Fruit fly (Drosophila melanogaster) whole organism, embryonic: Measurements from ENCODE around the gene CG17549.
A peak's percentile ranks its signal among the peaks of the same experiment; 100 is the strongest.

Source experiments
- ATbp ChIP-seq: fragments of 200-800 bp; sonication (Bioruptor generic); optimal IDR thresholded peaks from 2 replicates; lab custom pipeline; 2017; ENCODE audit warnings: missing biosample characterization, mild to moderate bottlenecking, missing genetic modification characterization, missing genetic modification reagents
- Asciz ChIP-seq: fragments of 200-800 bp; sonication (Bioruptor generic); optimal IDR thresholded peaks from 2 replicates; lab custom pipeline; 2017; ENCODE audit warnings: missing biosample characterization, mild to moderate bottlenecking, missing genetic modification characterization, missing genetic modification reagents
- CG11696 ChIP-seq: fragments of 200-800 bp; sonication (Bioruptor generic); IDR thresholded peaks from 2 replicates; pipeline ENCODE4 v1.3.6; 2022; ENCODE audit warnings: missing biosample characterization, missing genetic modification characterization
- CG15269 ChIP-seq: fragments of 200-800 bp; sonication (Bioruptor generic); optimal IDR thresholded peaks from 2 replicates; lab custom pipeline; 2018; ENCODE audit warnings: missing biosample characterization, mild to moderate bottlenecking, missing genetic modification characterization, moderate library complexity
- CG1529 ChIP-seq: fragments of 200-800 bp; sonication (Bioruptor generic); optimal IDR thresholded peaks from 3 replicates; lab custom pipeline; 2018; ENCODE audit warnings: missing biosample characterization, missing genetic modification characterization
- CG15479 ChIP-seq: fragments of 200-800 bp; sonication (Bioruptor generic); optimal IDR thresholded peaks from 3 replicates; lab custom pipeline; 2019; ENCODE audit warnings: missing biosample characterization, mild to moderate bottlenecking, missing genetic modification characterization, moderate library complexity
- CG1603 ChIP-seq: fragments of 200-800 bp; sonication (Bioruptor generic); optimal IDR thresholded peaks from 2 replicates; lab custom pipeline; 2019; ENCODE audit warnings: missing biosample characterization, mild to moderate bottlenecking, missing genetic modification characterization, moderate library complexity
- CG17328 ChIP-seq: fragments of 200-800 bp; sonication (Bioruptor generic); IDR thresholded peaks from 2 replicates; pipeline ENCODE4 v1.3.6; 2022; ENCODE audit warnings: missing biosample characterization, missing genetic modification characterization
- CG17612 ChIP-seq: fragments of 200-800 bp; sonication (Bioruptor generic); IDR thresholded peaks from 2 replicates; pipeline ENCODE4 v1.3.6; 2022; ENCODE audit warnings: missing biosample characterization, missing genetic modification characterization
- CG18011 ChIP-seq: fragments of 200-800 bp; sonication (Bioruptor generic); optimal IDR thresholded peaks from 2 replicates; lab custom pipeline; 2017; ENCODE audit warnings: missing biosample characterization, missing genetic modification characterization, mild to moderate bottlenecking, moderate library complexity, missing genotype
- CG18619 ChIP-seq: fragments of 200-800 bp; sonication (Bioruptor generic); optimal IDR thresholded peaks from 3 replicates; lab custom pipeline; 2017; ENCODE audit warnings: missing biosample characterization, mild to moderate bottlenecking, missing genetic modification characterization
- CG2116 ChIP-seq: fragments of 200-800 bp; sonication (Bioruptor generic); optimal IDR thresholded peaks from 3 replicates; lab custom pipeline; 2018; ENCODE audit warnings: missing biosample characterization, mild to moderate bottlenecking, missing genetic modification characterization
- CG2129 ChIP-seq: fragments of 200-800 bp; sonication (Bioruptor generic); IDR thresholded peaks from 2 replicates; pipeline ENCODE4 v1.3.6; 2022; ENCODE audit warnings: missing biosample characterization, missing genetic modification characterization; ENCODE audit not compliant: partially characterized antibody
- CG30431 ChIP-seq: fragments of 200-800 bp; sonication (Bioruptor generic); optimal IDR thresholded peaks from 2 replicates; lab custom pipeline; 2017; ENCODE audit warnings: missing biosample characterization, missing genetic modification characterization
- CG31365 ChIP-seq: fragments of 200-800 bp; sonication (Bioruptor generic); optimal IDR thresholded peaks from 2 replicates; lab custom pipeline; 2018; ENCODE audit warnings: missing biosample characterization, mild to moderate bottlenecking, missing genetic modification characterization
- CG33213 ChIP-seq: fragments of 200-800 bp; sonication (Bioruptor generic); optimal IDR thresholded peaks from 3 replicates; lab custom pipeline; 2016; ENCODE audit warnings: missing biosample characterization, missing genetic modification characterization
- CG4282 ChIP-seq: fragments of 200-800 bp; sonication (Bioruptor generic); optimal IDR thresholded peaks from 2 replicates; lab custom pipeline; 2016; ENCODE audit warnings: missing biosample characterization, missing genetic modification characterization
- CG5245 ChIP-seq: fragments of 200-800 bp; sonication (Bioruptor generic); optimal IDR thresholded peaks from 3 replicates; lab custom pipeline; 2016; ENCODE audit warnings: missing biosample characterization, missing genetic modification characterization
- CG6765 ChIP-seq: fragments of 200-800 bp; sonication (Bioruptor generic); optimal IDR thresholded peaks from 3 replicates; lab custom pipeline; 2017; ENCODE audit warnings: missing biosample characterization, mild to moderate bottlenecking, missing genetic modification characterization
- CG6813 ChIP-seq: fragments of 200-800 bp; sonication (Bioruptor generic); optimal IDR thresholded peaks from 2 replicates; lab custom pipeline; 2017; ENCODE audit warnings: missing biosample characterization, missing genetic modification characterization, mild to moderate bottlenecking, moderate library complexity, missing genetic modification reagents
- CG7357 ChIP-seq: fragments of 200-800 bp; sonication (Bioruptor generic); IDR thresholded peaks from 3 replicates; pipeline ENCODE4 v1.3.6; 2022; ENCODE audit warnings: missing biosample characterization, missing genetic modification characterization
- CG7928 ChIP-seq: fragments of 200-800 bp; sonication (Bioruptor generic); optimal IDR thresholded peaks from 2 replicates; lab custom pipeline; 2017; ENCODE audit warnings: missing biosample characterization, mild to moderate bottlenecking, missing genetic modification characterization
- CG8944 ChIP-seq: fragments of 200-800 bp; sonication (Bioruptor generic); optimal IDR thresholded peaks from 3 replicates; lab custom pipeline; 2016; ENCODE audit warnings: missing biosample characterization, missing genetic modification characterization
- CG9932 ChIP-seq: fragments of 200-800 bp; sonication (Bioruptor generic); IDR thresholded peaks from 2 replicates; pipeline ENCODE4 v1.3.6; 2022; ENCODE audit warnings: missing biosample characterization, missing genetic modification characterization
- CHES-1-like ChIP-seq: fragments of 200-800 bp; sonication (Bioruptor generic); optimal IDR thresholded peaks from 2 replicates; lab custom pipeline; 2016; ENCODE audit warnings: missing biosample characterization, missing genetic modification characterization
- Camta ChIP-seq: fragments of 200-800 bp; sonication (Bioruptor generic); optimal IDR thresholded peaks from 2 replicates; lab custom pipeline; 2016; ENCODE audit warnings: missing biosample characterization, missing genetic modification characterization
- Dad ChIP-seq: fragments of 200-800 bp; sonication (Bioruptor generic); optimal IDR thresholded peaks from 3 replicates; lab custom pipeline; 2016; ENCODE audit warnings: missing biosample characterization, missing genetic modification characterization
- Dip2 ChIP-seq: fragments of 200-800 bp; sonication (Bioruptor generic); IDR thresholded peaks from 2 replicates; pipeline ENCODE4 v1.3.6; 2022; ENCODE audit warnings: missing biosample characterization, missing genetic modification characterization
- Dll ChIP-seq: fragments of 200-800 bp; sonication (Bioruptor generic); IDR thresholded peaks from 4 replicates; pipeline ENCODE4 v1.3.6; 2022; ENCODE audit warnings: missing biosample characterization, missing genetic modification characterization; ENCODE audit not compliant: partially characterized antibody
- Doc3 ChIP-seq: fragments of 200-800 bp; sonication (Bioruptor generic); IDR thresholded peaks from 3 replicates; pipeline ENCODE4 v1.3.6; 2022; ENCODE audit warnings: missing biosample characterization, missing genetic modification characterization; ENCODE audit not compliant: partially characterized antibody
- E2f2 ChIP-seq: fragments of 200-800 bp; sonication (Bioruptor generic); IDR thresholded peaks from 2 replicates; pipeline ENCODE4 v1.3.6; 2022; ENCODE audit warnings: missing biosample characterization, missing genetic modification characterization
- Ets97D ChIP-seq: fragments of 200-800 bp; sonication (Bioruptor generic); optimal IDR thresholded peaks from 3 replicates; lab custom pipeline; 2016; ENCODE audit warnings: missing biosample characterization, missing genetic modification characterization
- Fer1 ChIP-seq: fragments of 200-800 bp; sonication (Bioruptor generic); optimal IDR thresholded peaks from 2 replicates; lab custom pipeline; 2017; ENCODE audit warnings: missing biosample characterization, mild to moderate bottlenecking, missing genetic modification characterization
- Fer2 ChIP-seq: fragments of 200-800 bp; sonication (Bioruptor generic); optimal IDR thresholded peaks from 2 replicates; lab custom pipeline; 2018; ENCODE audit warnings: missing biosample characterization, mild to moderate bottlenecking, missing genetic modification characterization, moderate library complexity
- HLH3B ChIP-seq: fragments of 200-800 bp; sonication (Bioruptor generic); IDR thresholded peaks from 2 replicates; pipeline ENCODE4 v1.3.6; 2022; ENCODE audit warnings: missing biosample characterization, missing genetic modification characterization
- HmgZ ChIP-seq: fragments of 200-800 bp; sonication (Bioruptor generic); optimal IDR thresholded peaks from 2 replicates; lab custom pipeline; 2018; ENCODE audit warnings: missing biosample characterization, mild to moderate bottlenecking, missing genetic modification characterization
- Meics ChIP-seq: fragments of 200-800 bp; sonication (Bioruptor generic); optimal IDR thresholded peaks from 2 replicates; lab custom pipeline; 2017; ENCODE audit warnings: missing biosample characterization, mild to moderate bottlenecking, missing genetic modification characterization
- Mrtf ChIP-seq: fragments of 200-800 bp; sonication (Bioruptor generic); IDR thresholded peaks from 3 replicates; pipeline ENCODE4 v1.3.6; 2022; ENCODE audit warnings: missing biosample characterization, missing genetic modification characterization
- Nf-YA ChIP-seq: fragments of 200-800 bp; sonication (Bioruptor generic); IDR thresholded peaks from 2 replicates; pipeline ENCODE4 v1.3.6; 2022; ENCODE audit warnings: missing biosample characterization, missing genetic modification characterization
- Nf-YC ChIP-seq: fragments of 200-800 bp; optimal IDR thresholded peaks from 3 replicates; lab custom pipeline; 2019; ENCODE audit warnings: missing biosample characterization, mild to moderate bottlenecking, missing genetic modification characterization, moderate library complexity
- Oli ChIP-seq: fragments of 200-800 bp; sonication (Bioruptor generic); optimal IDR thresholded peaks from 2 replicates; lab custom pipeline; 2018; ENCODE audit warnings: missing biosample characterization, mild to moderate bottlenecking, missing genetic modification characterization, moderate library complexity
- Stat92E ChIP-seq, 3 experiments: fragments of >200 bp in 2 of 3; fragments of 200-800 bp in 1 of 3; sonication (Bioruptor generic) in 1 of 3; optimal IDR thresholded peaks; 2 replicates each; lab custom pipeline; 2017 to 2019; ENCODE audit warnings: missing biosample characterization in 3 of 3, missing genetic modification characterization in 3 of 3, mild to moderate bottlenecking in 1 of 3, moderate library complexity in 1 of 3
- Taf1 ChIP-seq: fragments of 200-800 bp; sonication (Bioruptor generic); IDR thresholded peaks from 2 replicates; pipeline ENCODE4 v1.3.6; 2022; ENCODE audit warnings: missing biosample characterization, missing genetic modification characterization
- chm ChIP-seq: fragments of 200-800 bp; sonication (Bioruptor generic); IDR thresholded peaks from 2 replicates; pipeline ENCODE4 v1.3.6; 2022; ENCODE audit warnings: missing biosample characterization, missing genetic modification characterization
- gfzf ChIP-seq: fragments of 200-800 bp; sonication (Bioruptor generic); optimal IDR thresholded peaks from 2 replicates; lab custom pipeline; 2016; ENCODE audit warnings: missing biosample characterization, mild to moderate bottlenecking, missing genetic modification characterization, moderate library complexity
- gt ChIP-seq: fragments of 200-800 bp; sonication (Bioruptor generic); IDR thresholded peaks from 2 replicates; pipeline ENCODE4 v1.3.6; 2022; ENCODE audit warnings: missing biosample characterization, missing genetic modification characterization
- odd ChIP-seq: fragments of 200-800 bp; sonication (Bioruptor generic); optimal IDR thresholded peaks from 2 replicates; lab custom pipeline; 2017; ENCODE audit warnings: missing biosample characterization, mild to moderate bottlenecking, missing genetic modification characterization
- phol ChIP-seq: fragments of 200-800 bp; sonication (Bioruptor generic); optimal IDR thresholded peaks from 3 replicates; lab custom pipeline; 2018; ENCODE audit warnings: missing biosample characterization, mild to moderate bottlenecking, missing genetic modification characterization, moderate library complexity
- sc ChIP-seq, 3 experiments: fragments of >200 bp in 2 of 3; fragments of 200-800 bp in 1 of 3; sonication (Bioruptor generic) in 1 of 3; optimal IDR thresholded peaks; 2 replicates in 2 of 3; 3 replicates in 1 of 3; lab custom pipeline; 2017; ENCODE audit warnings: mild to moderate bottlenecking in 1 of 3, missing biosample characterization in 1 of 3, missing genetic modification characterization in 1 of 3, missing genetic modification reagents in 1 of 3
- toy ChIP-seq: fragments of 200-800 bp; sonication (Bioruptor generic); IDR thresholded peaks from 2 replicates; pipeline ENCODE4 v1.3.6; 2022; ENCODE audit warnings: missing biosample characterization, missing genetic modification characterization
- zfh1 ChIP-seq: fragments of 200-800 bp; sonication (Bioruptor generic); IDR thresholded peaks from 3 replicates; pipeline ENCODE4 v1.3.6; 2022; ENCODE audit warnings: missing biosample characterization, missing genetic modification characterization

Gene CG17549

dm6 chr2L:19430343-19430742, 40.5 kb upstream of the CG17549 start, which contains the start of gene RtcB (continued):
- no peak for TF ChIP-seq Stat92E (GFP tag; optimal IDR thresholded peaks at IDR 0.05; lab: Kevin White, UChicago)
- TF ChIP-seq Taf1 (GFP tag; lab: Robert Waterston, UW): no peak
- no peak for TF ChIP-seq CHES-1-like (GFP tag; lab: Kevin White, UChicago)
- TF ChIP-seq CG18011 (GFP tag; lab: Kevin White, UChicago): no peak
- no peak for TF ChIP-seq CG5245
- no peak for TF ChIP-seq CG6813
- no peak for TF ChIP-seq ATbp (GFP tag; lab: Kevin White, UChicago)
- TF ChIP-seq Camta (GFP tag; lab: Kevin White, UChicago): peak; percentile 19
- no peak for TF ChIP-seq Mrtf (GFP tag; lab: Robert Waterston, UW)
- peak; percentile 46; the same call in 1 of the 2 replicates for TF ChIP-seq CG9932
- TF ChIP-seq CG1603 (tag; lab: Kevin White, UChicago): peak; percentile 67
- no peak for TF ChIP-seq gt (GFP tag; lab: Robert Waterston, UW)
- TF ChIP-seq Doc3 (GFP tag; lab: Robert Waterston, UW): peak; percentile 96; the same call in 2 of the 3 replicates
- no peak for TF ChIP-seq HLH3B (GFP tag; lab: Robert Waterston, UW)
- peak; percentile 98 for TF ChIP-seq Dll (GFP tag; lab: Robert Waterston, UW)
- no peak for TF ChIP-seq sc (optimal IDR thresholded peaks at IDR 0.05; lab: Kevin White, UChicago)
- TF ChIP-seq sc (GFP tag; optimal IDR thresholded peaks at IDR 0.05; lab: Kevin White, UChicago): no peak
- TF ChIP-seq CG2129 (GFP tag; lab: Robert Waterston, UW): peak; percentile 96
- no peak for TF ChIP-seq Nf-YC (tag; lab: Kevin White, UChicago)
- TF ChIP-seq E2f2 (GFP tag; lab: Robert Waterston, UW): peak; percentile 74
- no peak for TF ChIP-seq Oli (tag; lab: Kevin White, UChicago)
- TF ChIP-seq CG18619 (GFP tag; lab: Kevin White, UChicago): no peak
- no peak for TF ChIP-seq odd (GFP tag; lab: Kevin White, UChicago)
- no peak for TF ChIP-seq Dip2
- peak; percentile 53 for TF ChIP-seq gfzf (GFP tag; lab: Kevin White, UChicago)
- TF ChIP-seq CG1529 (GFP tag; lab: Kevin White, UChicago): no peak
- TF ChIP-seq CG7928: no peak
- no peak for TF ChIP-seq CG15479
- no peak for TF ChIP-seq CG15269
- TF ChIP-seq Ets97D: peak; percentile 42
- TF ChIP-seq CG31365 (tag; lab: Kevin White, UChicago): peak; percentile 97
- TF ChIP-seq HmgZ: peak; percentile 61
- no peak for TF ChIP-seq Dad
- TF ChIP-seq CG2116: peak; percentile 64
- no peak for TF ChIP-seq CG30431 (GFP tag; lab: Kevin White, UChicago)
- no peak for TF ChIP-seq CG4282
- TF ChIP-seq phol (tag; lab: Kevin White, UChicago): peak; percentile 54
- no peak for TF ChIP-seq Fer1 (GFP tag; lab: Kevin White, UChicago)
- TF ChIP-seq Nf-YA (GFP tag; lab: Robert Waterston, UW): no peak
- no peak for TF ChIP-seq Asciz (GFP tag; lab: Kevin White, UChicago)
- TF ChIP-seq CG6765 (GFP tag; lab: Kevin White, UChicago): no peak
- no peak for TF ChIP-seq Fer2 (tag; lab: Kevin White, UChicago)
- TF ChIP-seq Meics (GFP tag; lab: Kevin White, UChicago): no peak
- no peak for TF ChIP-seq zfh1 (GFP tag; lab: Robert Waterston, UW)
- no peak for TF ChIP-seq CG17612
- TF ChIP-seq CG11696 (GFP tag; lab: Robert Waterston, UW): no peak
- TF ChIP-seq toy (GFP tag; lab: Robert Waterston, UW): no peak
- peak; percentile 7 for TF ChIP-seq CG8944
- no peak for TF ChIP-seq CG17328 (GFP tag; lab: Robert Waterston, UW)
- TF ChIP-seq CG7357 (GFP tag; lab: Robert Waterston, UW): no peak
- TF ChIP-seq chm: no peak
- peak; percentile 18 for TF ChIP-seq CG33213 (GFP tag; lab: Kevin White, UChicago)
